Worm (Caenorhabditis elegans) whole organism, mixed stage, embryonic: ENCODE results near the gene lect-2.

ENCODE experiments used
- M03D4.4 ChIP-seq: sonication (generic microtip); optimal IDR thresholded peaks from 2 replicates; lab custom pipeline; 2017; ENCODE audit warnings: mild to moderate bottlenecking, missing genetic modification characterization, missing compliant biosample characterization
- bed-3 ChIP-seq: fragments of 200-800 bp; sonication (Bioruptor generic); optimal IDR thresholded peaks from 3 replicates; lab custom pipeline; 2018; ENCODE audit warnings: mild to moderate bottlenecking, missing genetic modification characterization, moderate library complexity, missing compliant biosample characterization
- blmp-1 ChIP-seq: fragments of 150-350 bp; optimal IDR thresholded peaks from 2 replicates; lab custom pipeline; 2014; ENCODE audit warnings: missing biosample characterization, missing genetic modification characterization
- ceh-39 ChIP-seq: fragments of 150-350 bp; optimal IDR thresholded peaks from 2 replicates; lab custom pipeline; 2014; ENCODE audit warnings: missing biosample characterization, missing genetic modification characterization
- ceh-43 ChIP-seq: fragments of 200-800 bp; sonication (Bioruptor generic); optimal IDR thresholded peaks from 2 replicates; lab custom pipeline; 2018; ENCODE audit warnings: mild to moderate bottlenecking, missing genetic modification characterization, moderate library complexity, missing compliant biosample characterization
- ceh-83 ChIP-seq: fragments of 200-800 bp; sonication (Bioruptor generic); optimal IDR thresholded peaks from 2 replicates; lab custom pipeline; 2018; ENCODE audit warnings: mild to moderate bottlenecking, missing genetic modification characterization, missing compliant biosample characterization
- ces-1 ChIP-seq: fragments of 150-350 bp; optimal IDR thresholded peaks from 2 replicates; lab custom pipeline; 2014; ENCODE audit warnings: missing biosample characterization, missing genetic modification reagents, missing genetic modification characterization
- cnd-1 ChIP-seq: fragments of 200-800 bp; sonication (Bioruptor generic); optimal IDR thresholded peaks from 2 replicates; lab custom pipeline; 2018; ENCODE audit warnings: mild to moderate bottlenecking, missing genetic modification characterization, missing compliant biosample characterization
- drap-1 ChIP-seq: fragments of 200-800 bp; sonication (Bioruptor generic); optimal IDR thresholded peaks from 3 replicates; lab custom pipeline; 2018; ENCODE audit warnings: mild to moderate bottlenecking, missing genetic modification characterization, missing compliant biosample characterization
- elt-1 ChIP-seq: sonication (generic microtip); optimal IDR thresholded peaks from 2 replicates; lab custom pipeline; 2017; ENCODE audit warnings: missing genetic modification characterization, mild to moderate bottlenecking, missing compliant biosample characterization, antibody characterized with exemption, moderate library complexity, borderline replicate concordance; ENCODE audit not compliant: insufficient read depth
- elt-3 ChIP-seq: fragments of 150-350 bp; optimal IDR thresholded peaks from 2 replicates; lab custom pipeline; 2014; ENCODE audit warnings: missing biosample characterization, missing genetic modification characterization
- flh-1 ChIP-seq: fragments of 200-800 bp; sonication (Bioruptor generic); optimal IDR thresholded peaks from 2 replicates; lab custom pipeline; 2018; ENCODE audit warnings: mild to moderate bottlenecking, missing genetic modification characterization, moderate library complexity, missing compliant biosample characterization
- ham-2 ChIP-seq: fragments of 200-800 bp; sonication (Bioruptor generic); optimal IDR thresholded peaks from 2 replicates; lab custom pipeline; 2018; ENCODE audit warnings: mild to moderate bottlenecking, missing genetic modification characterization, missing compliant biosample characterization
- hlh-1 ChIP-seq: fragments of 150-350 bp; optimal IDR thresholded peaks from 2 replicates; lab custom pipeline; 2014; ENCODE audit warnings: missing biosample characterization, missing genetic modification reagents, missing genetic modification characterization
- lin-32 ChIP-seq: fragments of 200-800 bp; sonication (Bioruptor generic); optimal IDR thresholded peaks from 2 replicates; lab custom pipeline; 2018; ENCODE audit warnings: mild to moderate bottlenecking, missing genetic modification characterization, missing compliant biosample characterization
- lsy-2 ChIP-seq: fragments of 150-350 bp; optimal IDR thresholded peaks from 2 replicates; lab custom pipeline; 2014; ENCODE audit warnings: missing biosample characterization, missing genetic modification characterization
- mep-1 ChIP-seq: fragments of 150-350 bp; optimal IDR thresholded peaks from 2 replicates; lab custom pipeline; 2017; ENCODE audit warnings: missing biosample characterization, missing genetic modification reagents, missing genetic modification characterization, inconsistent platforms
- mls-2 ChIP-seq: sonication (generic microtip); optimal IDR thresholded peaks from 2 replicates; lab custom pipeline; 2016; ENCODE audit warnings: mild to moderate bottlenecking, missing genetic modification characterization, moderate library complexity, missing compliant biosample characterization
- nhr-12 ChIP-seq: fragments of 150-350 bp; optimal IDR thresholded peaks from 2 replicates; lab custom pipeline; 2014; ENCODE audit warnings: missing biosample characterization, missing genetic modification characterization
- nhr-2 ChIP-seq: fragments of 150-350 bp; optimal IDR thresholded peaks from 2 replicates; lab custom pipeline; 2014; ENCODE audit warnings: missing biosample characterization, missing genetic modification characterization
- nhr-237 ChIP-seq: fragments of 150-350 bp; optimal IDR thresholded peaks from 2 replicates; lab custom pipeline; 2014; ENCODE audit warnings: missing biosample characterization, missing genetic modification characterization
- nhr-28 ChIP-seq: fragments of 150-350 bp; optimal IDR thresholded peaks from 2 replicates; lab custom pipeline; 2014; ENCODE audit warnings: missing biosample characterization, missing genetic modification characterization
- nhr-76 ChIP-seq: sonication (generic microtip); optimal IDR thresholded peaks from 2 replicates; lab custom pipeline; 2017; ENCODE audit warnings: missing biosample characterization, missing genetic modification characterization
- pha-4 ChIP-seq: fragments of 150-350 bp; optimal IDR thresholded peaks from 2 replicates; lab custom pipeline; 2018; ENCODE audit warnings: missing biosample characterization, missing genetic modification reagents, missing genetic modification characterization
- sem-2 ChIP-seq: fragments of 200-800 bp; sonication (Bioruptor generic); optimal IDR thresholded peaks from 2 replicates; lab custom pipeline; 2018; ENCODE audit warnings: mild to moderate bottlenecking, missing genetic modification characterization, missing compliant biosample characterization
- sptf-1 ChIP-seq: sonication (generic microtip); optimal IDR thresholded peaks from 2 replicates; lab custom pipeline; 2017; ENCODE audit warnings: mild to moderate bottlenecking, missing genetic modification characterization, moderate library complexity, missing compliant biosample characterization
- tbx-8 ChIP-seq: fragments of 200-800 bp; sonication (Bioruptor generic); optimal IDR thresholded peaks from 2 replicates; lab custom pipeline; 2018; ENCODE audit warnings: mild to moderate bottlenecking, missing genetic modification characterization, moderate library complexity, missing compliant biosample characterization
- unc-120 ChIP-seq: sonication (generic microtip); optimal IDR thresholded peaks from 2 replicates; lab custom pipeline; 2017; ENCODE audit warnings: missing genetic modification characterization, missing compliant biosample characterization; ENCODE audit not compliant: poor library complexity, severe bottlenecking
- unc-39 ChIP-seq: fragments of 150-350 bp; optimal IDR thresholded peaks from 2 replicates; lab custom pipeline; 2014; ENCODE audit warnings: missing biosample characterization, missing genetic modification characterization
- unc-62 ChIP-seq: fragments of 150-350 bp; optimal IDR thresholded peaks from 2 replicates; lab custom pipeline; 2014; ENCODE audit warnings: missing biosample characterization, missing genetic modification reagents, missing genetic modification characterization
- zip-8 ChIP-seq: fragments of 150-350 bp; optimal IDR thresholded peaks from 2 replicates; lab custom pipeline; 2014; ENCODE audit warnings: missing biosample characterization, missing genetic modification characterization

Gene lect-2

DNA sequence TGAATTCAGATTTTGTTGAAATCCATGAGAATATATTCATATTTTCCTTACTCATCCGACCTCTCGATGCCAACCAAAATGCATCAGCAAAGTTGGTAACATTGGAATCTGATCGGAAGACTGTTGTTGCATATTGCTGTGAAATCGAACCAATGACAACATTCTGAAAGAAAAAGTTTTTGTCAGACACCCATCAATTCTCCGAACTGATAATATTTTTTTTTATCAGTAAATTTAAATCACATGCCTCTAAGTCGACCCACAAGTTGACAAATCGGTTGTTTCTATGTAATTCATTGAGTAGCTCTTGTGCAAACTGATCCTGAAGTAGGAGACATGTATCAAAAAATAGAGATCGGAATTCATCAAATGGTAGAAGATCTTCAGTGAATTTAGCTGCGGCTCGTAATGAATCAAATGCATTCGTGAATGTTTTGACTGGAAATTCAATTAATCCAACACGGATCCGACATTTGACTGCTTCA, 39.5 kb downstream of the lect-2 start, which contains the start of gene col-74:
Gene col-74 (plus strand): TSS at position 435 of the 485 bp plus-strand sequence.
- TF ChIP-seq tbx-8 (GFP tag; lab: Kevin White, UChicago) (no peak), nhr-2 (no peak)

DNA sequence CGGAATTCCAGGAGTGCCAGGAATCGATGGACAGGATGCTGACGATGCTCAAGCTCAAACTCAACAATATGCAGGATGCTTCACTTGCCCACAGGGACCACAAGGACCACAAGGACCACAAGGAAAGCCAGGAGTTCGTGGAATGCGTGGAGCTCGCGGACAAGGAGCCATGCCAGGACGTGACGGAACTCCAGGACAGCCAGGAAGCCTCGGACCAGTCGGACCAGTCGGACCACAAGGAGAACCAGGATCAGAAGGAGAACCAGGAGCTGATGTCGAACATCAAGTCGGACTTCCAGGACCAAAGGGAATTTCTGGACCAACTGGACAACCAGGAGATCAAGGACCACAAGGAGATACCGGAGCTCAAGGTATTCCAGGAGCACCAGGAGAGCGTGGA, 40.9 kb downstream of the lect-2 start:
- no peak for TF ChIP-seq M03D4.4
- no peak for TF ChIP-seq nhr-28 (tag; lab: Kevin White, UChicago)
- TF ChIP-seq drap-1 (GFP tag; lab: Kevin White, UChicago), result no peak
- no peak for TF ChIP-seq unc-62 (GFP tag; lab: Kevin White, UChicago)
- no peak for TF ChIP-seq ces-1 (GFP tag; lab: Kevin White, UChicago)

DNA sequence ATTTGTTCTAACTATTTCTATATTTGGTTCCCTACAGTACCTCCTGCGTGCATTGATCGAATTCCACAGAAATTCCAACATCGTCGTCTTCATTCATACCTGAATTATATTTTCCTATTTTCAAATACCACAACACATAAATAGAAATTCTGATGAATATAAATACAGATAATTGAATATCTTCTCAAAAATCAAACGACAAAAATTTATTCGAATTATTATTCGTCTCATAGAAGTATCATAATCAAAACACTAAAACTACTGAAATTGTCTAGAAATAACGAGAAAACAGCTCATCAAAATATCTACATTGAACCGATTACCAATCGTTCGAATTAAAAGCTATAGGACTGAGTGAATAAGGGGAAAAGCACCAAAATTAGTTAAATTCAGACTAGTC, 42.6 kb downstream of the lect-2 start, which contains the start of gene gtap-1:
Gene gtap-1 (minus strand): TSS at position 101 of the 400 bp plus-strand sequence.
- no peak for TF ChIP-seq mep-1 (tag; lab: Kevin White, UChicago)
- no peak for TF ChIP-seq ceh-43
- no peak for TF ChIP-seq flh-1
- no peak for TF ChIP-seq drap-1 (GFP tag; lab: Kevin White, UChicago)
- TF ChIP-seq bed-3 (GFP tag; lab: Kevin White, UChicago), result no peak
- TF ChIP-seq pha-4 (tag; lab: Kevin White, UChicago), result no peak
- TF ChIP-seq zip-8 (tag; lab: Kevin White, UChicago), result no peak
- no peak for TF ChIP-seq elt-1 (tag; lab: Kevin White, UChicago)
- TF ChIP-seq tbx-8 (GFP tag; lab: Kevin White, UChicago), result no peak
- TF ChIP-seq hlh-1, result no peak
- TF ChIP-seq cnd-1 (tag; lab: Kevin White, UChicago), result no peak
- TF ChIP-seq nhr-12 (tag; lab: Kevin White, UChicago), result no peak
- no peak for TF ChIP-seq lsy-2 (tag; lab: Kevin White, UChicago)
- TF ChIP-seq unc-62 (GFP tag; lab: Kevin White, UChicago), result no peak
- TF ChIP-seq elt-3 (tag; lab: Kevin White, UChicago), result no peak
- no peak for TF ChIP-seq unc-39 (tag; lab: Kevin White, UChicago)
- no peak for TF ChIP-seq mls-2 (tag; lab: Kevin White, UChicago)
- no peak for TF ChIP-seq blmp-1

ce11 chrII:5835146-5835545, 44.6 kb downstream of the lect-2 start:
- TF ChIP-seq elt-1 (tag; lab: Kevin White, UChicago), result no peak
- no peak for TF ChIP-seq ham-2 (GFP tag; lab: Kevin White, UChicago)
- TF ChIP-seq bed-3 (GFP tag; lab: Kevin White, UChicago), result no peak
- no peak for TF ChIP-seq lsy-2 (tag; lab: Kevin White, UChicago)
- no peak for TF ChIP-seq unc-62 (GFP tag; lab: Kevin White, UChicago)
- no peak for TF ChIP-seq unc-39 (tag; lab: Kevin White, UChicago)
- TF ChIP-seq nhr-76, result no peak
- TF ChIP-seq sem-2 (GFP tag; lab: Kevin White, UChicago), result no peak
- no peak for TF ChIP-seq lin-32 (GFP tag; lab: Kevin White, UChicago)
- TF ChIP-seq M03D4.4, result no peak
- TF ChIP-seq mls-2 (tag; lab: Kevin White, UChicago), result no peak
- no peak for TF ChIP-seq elt-3 (tag; lab: Kevin White, UChicago)
- no peak for TF ChIP-seq ceh-39
- no peak for TF ChIP-seq ceh-43
- TF ChIP-seq sptf-1 (tag; lab: Kevin White, UChicago), result no peak

DNA sequence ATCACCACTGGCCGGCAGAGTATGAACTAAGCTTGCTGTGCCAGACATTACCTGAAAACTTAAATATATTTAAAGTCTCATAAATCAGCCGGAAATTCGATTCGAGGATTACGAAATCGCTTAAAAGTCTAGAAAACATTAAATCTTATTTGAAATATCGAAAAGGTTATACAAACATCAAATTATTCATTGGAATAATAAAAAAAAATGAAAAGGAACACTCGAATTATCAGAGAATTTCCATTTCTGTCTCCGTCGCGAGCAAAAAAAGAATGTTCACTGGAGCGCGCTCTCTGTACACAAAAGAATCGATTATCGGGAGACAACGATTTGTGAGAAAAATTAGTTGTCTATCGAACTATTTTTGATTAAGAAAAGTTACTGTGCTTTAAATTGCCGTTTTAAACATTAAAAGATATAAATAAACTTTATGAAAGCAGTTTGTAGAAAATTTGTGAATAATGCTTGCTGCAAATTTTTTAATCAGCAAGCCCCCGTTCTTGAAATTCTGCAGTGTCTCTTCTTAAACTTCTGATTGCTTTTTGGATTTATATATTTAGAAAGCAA, 45.7 kb downstream of the lect-2 start, which contains the start of gene fzo-1:
Gene fzo-1 (minus strand): TSS at position 51 of the 567 bp plus-strand sequence.
- TF ChIP-seq ceh-39 (peak; percentile 20), unc-120 (tag; lab: Kevin White, UChicago) (peak; percentile 34), ces-1 (GFP tag; lab: Kevin White, UChicago) (peak; percentile 82), blmp-1 (no peak), ceh-83 (GFP tag; lab: Kevin White, UChicago) (peak; percentile 59), nhr-28 (tag; lab: Kevin White, UChicago) (no peak), flh-1 (no peak), cnd-1 (tag; lab: Kevin White, UChicago) (peak; percentile 32), bed-3 (GFP tag; lab: Kevin White, UChicago) (peak; percentile 19), nhr-237 (tag; lab: Kevin White, UChicago) (peak; percentile 38), lsy-2 (tag; lab: Kevin White, UChicago) (peak; percentile 32)
